Fruit fly (Drosophila melanogaster) S2 (cell line): ENCODE data around the gene Dpck.
A peak's percentile ranks its signal among the peaks of the same experiment; 100 is the strongest.

Experiments
- CG8478 ChIP-seq: fragments of >200 bp; optimal IDR thresholded peaks from 2 replicates; lab custom pipeline; 2018
- CTCF ChIP-seq, 2 experiments: fragments of >200 bp; optimal IDR thresholded peaks; 2 replicates each; lab custom pipeline; 2018

Dpck gene

dm6 chr3R:7081972-7082371 lies at the start of gene Dpck:
Gene Dpck, plus strand, starts transcription at chr3R:7082182.
- TF ChIP-seq CTCF (optimal IDR thresholded peaks at IDR 0.05; lab: Kevin White, UChicago): no peak

- TF ChIP-seq CTCF (optimal IDR thresholded peaks at IDR 0.05; lab: Kevin White, UChicago) (no peak), CG8478 (lab: Kevin White, UChicago) (no peak)
Measured at dm6 chr3R:7033707-7034106, 48.3 kb upstream of the Dpck start.

dm6 chr3R:7034440-7034839 lies 47.5 kb upstream of the Dpck start:
- TF ChIP-seq CG8478 (lab: Kevin White, UChicago) (no peak), CTCF (optimal IDR thresholded peaks at IDR 0.05; lab: Kevin White, UChicago) (no peak)

- no peak for TF ChIP-seq CTCF (optimal IDR thresholded peaks at IDR 0.05; lab: Kevin White, UChicago)
- TF ChIP-seq CG8478 (lab: Kevin White, UChicago): no peak
Measured at dm6 chr3R:7035703-7036266, 46.2 kb upstream of the Dpck start.

dm6 chr3R:7037250-7037802 lies 44.7 kb upstream of the Dpck start:
- TF ChIP-seq CG8478 (lab: Kevin White, UChicago) (no peak), CTCF (optimal IDR thresholded peaks at IDR 0.05; lab: Kevin White, UChicago) (peak in 1 of 2 experiments; percentile 21)

dm6 chr3R:7040894-7041293 lies 41.1 kb upstream of the Dpck start:
- TF ChIP-seq CG8478 (lab: Kevin White, UChicago) (no peak), CTCF (optimal IDR thresholded peaks at IDR 0.05; lab: Kevin White, UChicago) (no peak)

dm6 chr3R:7044016-7044415 lies 38.0 kb upstream of the Dpck start:
- TF ChIP-seq CG8478 (lab: Kevin White, UChicago) (no peak), CTCF (optimal IDR thresholded peaks at IDR 0.05; lab: Kevin White, UChicago) (no peak)

dm6 chr3R:7052242-7052641 lies 29.7 kb upstream of the Dpck start, which contains the start of gene Sodh1:
Gene Sodh1, plus strand, starts transcription at chr3R:7052335.
- TF ChIP-seq CG8478 (lab: Kevin White, UChicago): no peak
- TF ChIP-seq CTCF (optimal IDR thresholded peaks at IDR 0.05; lab: Kevin White, UChicago): no peak

dm6 chr3R:7054286-7054685 lies 27.7 kb upstream of the Dpck start, which contains the start of gene CG1979:
Gene CG1979, plus strand, starts transcription at chr3R:7054586.
- no peak for TF ChIP-seq CG8478 (lab: Kevin White, UChicago)
- no peak for TF ChIP-seq CTCF (optimal IDR thresholded peaks at IDR 0.05; lab: Kevin White, UChicago)

- TF ChIP-seq CG8478 (lab: Kevin White, UChicago) (no peak), CTCF (optimal IDR thresholded peaks at IDR 0.05; lab: Kevin White, UChicago) (no peak)
Measured at dm6 chr3R:7058017-7058416, 24.0 kb upstream of the Dpck start.

- TF ChIP-seq CTCF (optimal IDR thresholded peaks at IDR 0.05; lab: Kevin White, UChicago): no peak
- TF ChIP-seq CG8478 (lab: Kevin White, UChicago): no peak
Measured at dm6 chr3R:7059015-7059414, 23.0 kb upstream of the Dpck start, which contains the start of gene dj. Gene dj, plus strand, starts transcription at chr3R:7059315.

dm6 chr3R:7060467-7060866 lies 21.5 kb upstream of the Dpck start, which contains the start of gene djl:
Gene djl, plus strand, starts transcription at chr3R:7060767.
- TF ChIP-seq CTCF (optimal IDR thresholded peaks at IDR 0.05; lab: Kevin White, UChicago): no peak
- no peak for TF ChIP-seq CG8478 (lab: Kevin White, UChicago)

dm6 chr3R:7061875-7062274 lies 20.1 kb upstream of the Dpck start, which contains the start of gene Mst84B:
Gene Mst84B, plus strand, starts transcription at chr3R:7062175.
- TF ChIP-seq CTCF (optimal IDR thresholded peaks at IDR 0.05; lab: Kevin White, UChicago) (no peak), CG8478 (lab: Kevin White, UChicago) (no peak)

dm6 chr3R:7066267-7066666 lies 15.7 kb upstream of the Dpck start:
- TF ChIP-seq CG8478 (lab: Kevin White, UChicago): no peak
- TF ChIP-seq CTCF (optimal IDR thresholded peaks at IDR 0.05; lab: Kevin White, UChicago): no peak

- TF ChIP-seq CG8478 (lab: Kevin White, UChicago) (no peak), CTCF (optimal IDR thresholded peaks at IDR 0.05; lab: Kevin White, UChicago) (peak in 1 of 2 experiments; percentile 13)
Measured at dm6 chr3R:7067092-7067491, 14.9 kb upstream of the Dpck start, which contains the start of the genes CG1105 and CG1965. Gene CG1105, minus strand, starts transcription at chr3R:7067136. Gene CG1965, plus strand, starts transcription at chr3R:7067401.
